Worm (Caenorhabditis elegans): ENCODE data around the gene cutl-3.

DNA sequence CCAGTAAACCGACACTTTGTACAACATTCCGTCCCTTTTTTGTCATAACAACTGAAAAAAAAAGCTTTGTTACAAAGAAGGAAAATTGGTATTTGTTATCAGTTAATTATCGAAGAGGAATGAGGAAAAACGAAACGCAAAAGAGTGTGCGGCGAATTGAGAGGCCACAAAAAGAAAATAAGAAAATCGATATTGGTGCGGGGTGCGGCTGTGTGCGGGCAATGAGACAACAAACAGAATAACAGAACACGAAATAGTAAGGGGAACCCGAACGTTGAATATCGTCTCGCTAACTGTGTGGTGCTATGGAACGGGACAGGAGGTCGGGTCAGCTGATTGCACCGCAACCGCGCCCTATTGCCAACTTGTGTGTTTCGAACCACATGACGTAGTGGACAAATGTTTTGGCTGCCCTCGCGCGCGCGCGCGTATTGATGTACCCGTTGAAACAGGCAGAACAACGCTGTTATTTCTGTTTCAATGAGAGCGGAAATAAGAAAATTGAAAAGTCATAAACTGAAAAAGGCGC, 41.6 kb upstream of the cutl-3 start, which contains the start of gene C18B12.4:
- TF ChIP-seq rnt-1 (tag; optimal IDR thresholded peaks at IDR 0.05): peak; percentile 79
- peak; percentile 65 for TF ChIP-seq ceh-2 (tag; optimal IDR thresholded peaks at IDR 0.05)
- no peak for TF ChIP-seq ttx-3 (tag; optimal IDR thresholded peaks at IDR 0.05)
- peak; percentile 30 for TF ChIP-seq F13H6.1 (tag; optimal IDR thresholded peaks at IDR 0.05)
- peak; percentile 68 for TF ChIP-seq tbx-2 (tag; optimal IDR thresholded peaks at IDR 0.05)
- peak; percentile 6; the same call in 1 of the 2 replicates for TF ChIP-seq sox-2 (GFP tag; IDR thresholded peaks at IDR 0.05)
- TF ChIP-seq fkh-6 (tag; optimal IDR thresholded peaks at IDR 0.05): no peak
- peak; percentile 50 for TF ChIP-seq ceh-48 (tag; optimal IDR thresholded peaks at IDR 0.05)
- no peak for TF ChIP-seq hlh-13 (GFP tag; optimal IDR thresholded peaks at IDR 0.05)
- TF ChIP-seq sox-4 (tag; optimal IDR thresholded peaks at IDR 0.05): no peak
- no peak for TF ChIP-seq unc-86 (tag; optimal IDR thresholded peaks at IDR 0.05)
- no peak for TF ChIP-seq nhr-232 (tag; optimal IDR thresholded peaks at IDR 0.05)
- TF ChIP-seq ztf-16 (tag; optimal IDR thresholded peaks at IDR 0.05): peak; percentile 9
